Fruit fly (Drosophila melanogaster) whole organism, prepupa: ENCODE measurements around the gene SrpRalpha.

Experiments
- CG11294 ChIP-seq: fragments of 200-800 bp; sonication (Bioruptor generic); IDR thresholded peaks from 2 replicates; pipeline ENCODE4 v1.3.6; 2022; ENCODE audit warnings: missing biosample characterization, missing genetic modification characterization
- CG11902 ChIP-seq: fragments of 200-800 bp; sonication (Bioruptor generic); optimal IDR thresholded peaks from 3 replicates; lab custom pipeline; 2016; ENCODE audit warnings: missing biosample characterization, missing genetic modification characterization
- CG32006 ChIP-seq: fragments of 200-800 bp; sonication (Bioruptor generic); optimal IDR thresholded peaks from 3 replicates; lab custom pipeline; 2017; ENCODE audit warnings: missing biosample characterization, mild to moderate bottlenecking, missing genetic modification characterization
- CG34406 ChIP-seq: fragments of 200-800 bp; sonication (Bioruptor generic); optimal IDR thresholded peaks from 3 replicates; lab custom pipeline; 2016; ENCODE audit warnings: missing biosample characterization, missing genetic modification characterization
- CG6163 ChIP-seq: fragments of 200-800 bp; sonication (Bioruptor generic); IDR thresholded peaks from 3 replicates; pipeline ENCODE4 v1.3.6; 2022; ENCODE audit warnings: missing biosample characterization, missing genetic modification characterization
- CG6276 ChIP-seq: fragments of 200-800 bp; sonication (Bioruptor generic); optimal IDR thresholded peaks from 2 replicates; lab custom pipeline; 2017; ENCODE audit warnings: missing biosample characterization, mild to moderate bottlenecking, missing genetic modification characterization
- CG6854 ChIP-seq: fragments of 200-800 bp; sonication (Bioruptor generic); optimal IDR thresholded peaks from 2 replicates; lab custom pipeline; 2017; ENCODE audit warnings: missing biosample characterization, mild to moderate bottlenecking, missing genetic modification characterization
- CG9139 ChIP-seq: fragments of 200-800 bp; sonication (Bioruptor generic); optimal IDR thresholded peaks from 3 replicates; lab custom pipeline; 2017; ENCODE audit warnings: missing biosample characterization, mild to moderate bottlenecking, missing genetic modification characterization
- Eip78C ChIP-seq: fragments of 200-800 bp; sonication (Bioruptor generic); peaks from one replicate; lab custom pipeline; 2016; ENCODE audit warnings: missing biosample characterization, missing genetic modification characterization
- Eip93F ChIP-seq: fragments of 200-800 bp; sonication (Bioruptor generic); optimal IDR thresholded peaks from 2 replicates; lab custom pipeline; 2016; ENCODE audit warnings: missing biosample characterization, mild to moderate bottlenecking, missing genetic modification characterization
- Ets21C ChIP-seq: fragments of 200-800 bp; sonication (Bioruptor generic); optimal IDR thresholded peaks from 3 replicates; lab custom pipeline; 2016; ENCODE audit warnings: missing biosample characterization, missing genetic modification characterization
- Ets96B ChIP-seq: fragments of 200-800 bp; optimal IDR thresholded peaks from 2 replicates; lab custom pipeline; 2019; ENCODE audit warnings: missing biosample characterization, mild to moderate bottlenecking, missing genetic modification characterization, moderate library complexity
- Gug ChIP-seq: fragments of 200-800 bp; sonication (Bioruptor generic); IDR thresholded peaks from 2 replicates; pipeline ENCODE4 v1.3.6; 2022; ENCODE audit warnings: missing biosample characterization, missing genetic modification characterization
- OdsH ChIP-seq: fragments of 200-800 bp; sonication (Bioruptor generic); optimal IDR thresholded peaks from 3 replicates; lab custom pipeline; 2016; ENCODE audit warnings: missing biosample characterization, missing genetic modification characterization
- Sox102F ChIP-seq: fragments of 200-800 bp; sonication (Bioruptor generic); optimal IDR thresholded peaks from 2 replicates; lab custom pipeline; 2016; ENCODE audit warnings: missing biosample characterization, mild to moderate bottlenecking, missing genetic modification characterization
- esn ChIP-seq: fragments of 200-800 bp; sonication (Bioruptor generic); optimal IDR thresholded peaks from 2 replicates; lab custom pipeline; 2016; ENCODE audit warnings: missing biosample characterization, mild to moderate bottlenecking, missing genetic modification characterization, moderate library complexity
- net ChIP-seq: fragments of 200-800 bp; sonication (Bioruptor generic); optimal IDR thresholded peaks from 3 replicates; lab custom pipeline; 2016; ENCODE audit warnings: missing biosample characterization, missing genetic modification characterization
- salr ChIP-seq, 2 experiments: fragments of 200-800 bp; sonication (Bioruptor generic); optimal IDR thresholded peaks; 3 replicates each; lab custom pipeline; 2016 to 2018; ENCODE audit warnings: missing biosample characterization in 2 of 2, missing genetic modification characterization in 2 of 2, mild to moderate bottlenecking in 1 of 2

Gene SrpRalpha

dm6 chrX:11081242-11081641, 47.6 kb downstream of the SrpRalpha start (continued):
- no peak for TF ChIP-seq CG11902 (GFP tag; lab: Kevin White, UChicago)
- TF ChIP-seq Eip93F (GFP tag; lab: Kevin White, UChicago) = no peak
- TF ChIP-seq CG6854 = no peak
- TF ChIP-seq Gug = peak; percentile 54
- TF ChIP-seq Ets21C (GFP tag; lab: Kevin White, UChicago) = no peak
- TF ChIP-seq Ets96B (tag; lab: Kevin White, UChicago) = peak; percentile 34
- no peak for TF ChIP-seq CG9139
- 0 out of 3 replicates have a peak, but pooled peaks have one; percentile 48 for TF ChIP-seq CG6163 (GFP tag; lab: Robert Waterston, UW)
- TF ChIP-seq salr (GFP tag; optimal IDR thresholded peaks at IDR 0.05; lab: Kevin White, UChicago) = peak; percentile 16 to 22
- TF ChIP-seq CG32006 (GFP tag; lab: Kevin White, UChicago) = peak; percentile 71
- peak; percentile 41; the same call in 1 of the 2 replicates for TF ChIP-seq CG11294 (GFP tag; lab: Robert Waterston, UW)
- peak; percentile 64 for TF ChIP-seq OdsH (GFP tag; lab: Kevin White, UChicago)
- peak; percentile 56 for TF ChIP-seq CG6276 (GFP tag; lab: Kevin White, UChicago)
- TF ChIP-seq CG34406 (GFP tag; lab: Kevin White, UChicago) = peak; percentile 32
- TF ChIP-seq net (GFP tag; lab: Kevin White, UChicago) = peak; percentile 23
- TF ChIP-seq Eip78C = peak; percentile 80
- peak; percentile 9 for TF ChIP-seq Sox102F
- TF ChIP-seq esn (GFP tag; lab: Kevin White, UChicago) = no peak
